Fruit fly (Drosophila melanogaster) Kc167 (cell line): ENCODE results near the gene Btk.

Experiments used
- Myc ChIP-seq: fragments of >200 bp; optimal IDR thresholded peaks from 2 replicates; lab custom pipeline; 2017; ENCODE audit warnings: missing external identifiers
- Sin3A ChIP-seq: fragments of >200 bp; optimal IDR thresholded peaks from 2 replicates; lab custom pipeline; 2018; ENCODE audit warnings: missing external identifiers
- h ChIP-seq: fragments of >200 bp; optimal IDR thresholded peaks from 3 replicates; lab custom pipeline; 2018; ENCODE audit warnings: missing external identifiers
- insv ChIP-seq: fragments of >200 bp; optimal IDR thresholded peaks from 3 replicates; lab custom pipeline; 2018; ENCODE audit warnings: missing external identifiers
- psq ChIP-seq: fragments of >200 bp; optimal IDR thresholded peaks from 2 replicates; lab custom pipeline; 2017; ENCODE audit warnings: missing external identifiers
- ttk ChIP-seq: sonication (Bioruptor generic); optimal IDR thresholded peaks from 2 replicates; lab custom pipeline; 2017; ENCODE audit warnings: missing external identifiers

DNA sequence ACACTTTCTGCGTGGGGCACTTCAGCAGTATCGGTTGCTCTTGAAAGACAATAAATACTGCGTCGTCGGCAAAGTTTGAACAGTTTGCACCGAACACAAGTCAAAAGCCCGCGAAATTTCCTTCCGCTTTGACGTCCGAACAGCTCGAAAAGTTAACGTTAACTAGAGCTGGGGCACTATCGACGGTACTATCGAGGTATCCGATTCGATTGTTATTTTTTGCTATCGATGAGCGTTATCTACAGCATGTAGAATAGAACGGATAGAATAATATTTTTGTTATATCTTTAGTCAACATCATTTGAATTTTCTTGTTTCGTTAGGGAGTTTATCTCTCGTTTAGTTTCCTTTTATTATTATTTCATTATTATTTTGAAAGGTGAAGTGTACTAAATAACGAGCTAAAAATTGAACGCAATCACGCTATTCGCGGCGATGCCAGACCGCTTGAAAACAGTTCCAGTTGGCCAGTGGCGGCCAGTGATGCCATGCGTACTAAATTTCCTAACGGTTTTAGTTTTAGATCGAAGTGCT, 61.1 kb downstream of the Btk start, which contains the start of gene Pvr:
- TF ChIP-seq Myc: no peak
- TF ChIP-seq insv (lab: Kevin White, UChicago): no peak
- no peak for TF ChIP-seq psq (lab: Kevin White, UChicago)
- TF ChIP-seq h (lab: Kevin White, UChicago): no peak
- no peak for TF ChIP-seq Sin3A (lab: Kevin White, UChicago)
- TF ChIP-seq ttk: no peak
